Worm (Caenorhabditis elegans) whole organism, late embryonic: ENCODE results near the gene tag-307.

Source experiments
- C08G9.2 ChIP-seq: sonication (generic microtip); optimal IDR thresholded peaks from 2 replicates; lab custom pipeline; 2016; ENCODE audit warnings: mild to moderate bottlenecking, missing genetic modification characterization, moderate library complexity, missing compliant biosample characterization
- F13H6.1 ChIP-seq: sonication (generic microtip); optimal IDR thresholded peaks from 2 replicates; lab custom pipeline; 2016; ENCODE audit warnings: missing genetic modification characterization, missing compliant biosample characterization
- K02D7.2 ChIP-seq: sonication (generic microtip); optimal IDR thresholded peaks from 2 replicates; lab custom pipeline; 2017; ENCODE audit warnings: mild to moderate bottlenecking, missing genetic modification characterization, missing compliant biosample characterization
- T23F11.4 ChIP-seq: fragments of 200-800 bp; sonication (Bioruptor generic); optimal IDR thresholded peaks from 2 replicates; lab custom pipeline; 2018; ENCODE audit warnings: mild to moderate bottlenecking, missing genetic modification characterization, missing compliant biosample characterization
- ahr-1 ChIP-seq: sonication (generic microtip); optimal IDR thresholded peaks from 2 replicates; lab custom pipeline; 2016; ENCODE audit warnings: missing genetic modification characterization, missing compliant biosample characterization
- ceh-24 ChIP-seq: sonication (generic microtip); optimal IDR thresholded peaks from 2 replicates; lab custom pipeline; 2016; ENCODE audit warnings: mild to moderate bottlenecking, missing genetic modification characterization, missing compliant biosample characterization
- ceh-34 ChIP-seq: sonication (generic microtip); optimal IDR thresholded peaks from 2 replicates; lab custom pipeline; 2016; ENCODE audit warnings: mild to moderate bottlenecking, missing genetic modification characterization, missing compliant biosample characterization
- ceh-48 ChIP-seq: sonication (generic microtip); optimal IDR thresholded peaks from 2 replicates; lab custom pipeline; 2016; ENCODE audit warnings: missing genetic modification characterization, inconsistent platforms, missing compliant biosample characterization
- ceh-6 ChIP-seq: fragments of 200-800 bp; sonication (Bioruptor generic); optimal IDR thresholded peaks from 2 replicates; lab custom pipeline; 2018; ENCODE audit warnings: mild to moderate bottlenecking, missing genetic modification characterization, missing compliant biosample characterization
- ceh-9 ChIP-seq: sonication (generic microtip); optimal IDR thresholded peaks from 2 replicates; lab custom pipeline; 2016; ENCODE audit warnings: mild to moderate bottlenecking, missing genetic modification characterization, inconsistent platforms, missing compliant biosample characterization
- che-1 ChIP-seq: sonication (generic microtip); optimal IDR thresholded peaks from 2 replicates; lab custom pipeline; 2016; ENCODE audit warnings: mild to moderate bottlenecking, missing genetic modification characterization, missing compliant biosample characterization
- elt-2 ChIP-seq: sonication (generic microtip); optimal IDR thresholded peaks from 2 replicates; lab custom pipeline; 2016; ENCODE audit warnings: missing genetic modification reagents, missing genetic modification characterization, missing compliant biosample characterization
- fkh-10 ChIP-seq: fragments of 150-350 bp; optimal IDR thresholded peaks from 2 replicates; lab custom pipeline; 2014; ENCODE audit warnings: missing biosample characterization, missing genetic modification reagents, missing genetic modification characterization
- hlh-13 ChIP-seq: fragments of 200-800 bp; sonication (Bioruptor generic); optimal IDR thresholded peaks from 2 replicates; lab custom pipeline; 2018; ENCODE audit warnings: mild to moderate bottlenecking, missing genetic modification characterization, missing compliant biosample characterization
- hlh-15 ChIP-seq: sonication (generic microtip); optimal IDR thresholded peaks from 2 replicates; lab custom pipeline; 2016; ENCODE audit warnings: missing genetic modification characterization, missing compliant biosample characterization
- lim-6 ChIP-seq: sonication (generic microtip); optimal IDR thresholded peaks from 2 replicates; lab custom pipeline; 2016; ENCODE audit warnings: missing genetic modification characterization, missing compliant biosample characterization
- lin-11 ChIP-seq: fragments of 200-800 bp; sonication (Bioruptor generic); optimal IDR thresholded peaks from 2 replicates; lab custom pipeline; 2018; ENCODE audit warnings: mild to moderate bottlenecking, missing genetic modification characterization, missing compliant biosample characterization
- madf-2 ChIP-seq: sonication (generic microtip); optimal IDR thresholded peaks from 2 replicates; lab custom pipeline; 2017; ENCODE audit warnings: missing genetic modification characterization, missing compliant biosample characterization
- nfya-1 ChIP-seq: sonication (generic microtip); optimal IDR thresholded peaks from 2 replicates; lab custom pipeline; 2017; ENCODE audit warnings: missing genetic modification characterization, mild to moderate bottlenecking, missing compliant biosample characterization, antibody characterized with exemption, moderate library complexity
- nhr-11 ChIP-seq: fragments of 150-350 bp; optimal IDR thresholded peaks from 2 replicates; lab custom pipeline; 2014; ENCODE audit warnings: missing biosample characterization, missing genetic modification characterization
- nhr-232 ChIP-seq: sonication (generic microtip); optimal IDR thresholded peaks from 2 replicates; lab custom pipeline; 2016; ENCODE audit warnings: missing genetic modification characterization, missing compliant biosample characterization
- odd-2 ChIP-seq: sonication (generic microtip); optimal IDR thresholded peaks from 2 replicates; lab custom pipeline; 2017; ENCODE audit warnings: antibody characterized with exemption, mild to moderate bottlenecking, missing genetic modification characterization, missing compliant biosample characterization
- pag-3 ChIP-seq: sonication (generic microtip); optimal IDR thresholded peaks from 2 replicates; lab custom pipeline; 2016; ENCODE audit warnings: missing compliant biosample characterization, missing genetic modification characterization, borderline replicate concordance
- pat-9 ChIP-seq: fragments of 200-800 bp; sonication (Bioruptor generic); optimal IDR thresholded peaks from 2 replicates; lab custom pipeline; 2018; ENCODE audit warnings: mild to moderate bottlenecking, missing genetic modification characterization, moderate library complexity, missing compliant biosample characterization
- pax-1 ChIP-seq: fragments of 150-350 bp; optimal IDR thresholded peaks from 2 replicates; lab custom pipeline; 2014; ENCODE audit warnings: missing biosample characterization, missing genetic modification characterization
- pha-4 ChIP-seq: fragments of 150-350 bp; optimal IDR thresholded peaks from 2 replicates; lab custom pipeline; 2018; ENCODE audit warnings: missing biosample characterization, missing genetic modification reagents, missing genetic modification characterization
- pros-1 ChIP-seq: fragments of 150-350 bp; optimal IDR thresholded peaks from 2 replicates; lab custom pipeline; 2014; ENCODE audit warnings: missing biosample characterization, missing genetic modification reagents, missing genetic modification characterization
- ref-2 ChIP-seq: sonication (generic microtip); optimal IDR thresholded peaks from 2 replicates; lab custom pipeline; 2016; ENCODE audit warnings: missing genetic modification characterization, missing compliant biosample characterization
- sdc-2 ChIP-seq: sonication (generic microtip); optimal IDR thresholded peaks from 2 replicates; lab custom pipeline; 2016; ENCODE audit warnings: missing genotype, missing genetic modification characterization, missing compliant biosample characterization
- sox-2 ChIP-seq: fragments of 200-800 bp; sonication (Bioruptor generic); IDR thresholded peaks from 2 replicates; pipeline ENCODE4 v1.3.6; 2022; ENCODE audit warnings: missing genetic modification reagents, missing genetic modification characterization, missing compliant biosample characterization
- tbx-2 ChIP-seq: sonication (generic microtip); optimal IDR thresholded peaks from 2 replicates; lab custom pipeline; 2016; ENCODE audit warnings: missing genetic modification characterization, missing compliant biosample characterization
- tbx-7 ChIP-seq: sonication (generic microtip); optimal IDR thresholded peaks from 2 replicates; lab custom pipeline; 2016; ENCODE audit warnings: missing genotype, missing genetic modification characterization, missing compliant biosample characterization
- ttx-3 ChIP-seq: sonication (generic microtip); optimal IDR thresholded peaks from 2 replicates; lab custom pipeline; 2016; ENCODE audit warnings: missing genetic modification reagents, missing genetic modification characterization, missing compliant biosample characterization
- unc-3 ChIP-seq, 2 experiments: fragments of 200-800 bp in 1 of 2; sonication (Bioruptor generic) in 1 of 2; sonication (generic microtip) in 1 of 2; conservative IDR thresholded peaks in 1 of 2; optimal IDR thresholded peaks in 1 of 2; 2 replicates each; pipeline versions ENCODE4 v1.3.6 to Lab custom; 2016 to 2022; ENCODE audit warnings: missing compliant biosample characterization in 2 of 2, missing genetic modification characterization in 2 of 2, missing genetic modification reagents in 1 of 2
- unc-55 ChIP-seq: sonication (generic microtip); optimal IDR thresholded peaks from 2 replicates; lab custom pipeline; 2017; ENCODE audit warnings: missing biosample characterization, missing genetic modification reagents, missing genetic modification characterization
- unc-86 ChIP-seq: sonication (generic microtip); optimal IDR thresholded peaks from 2 replicates; lab custom pipeline; 2016; ENCODE audit warnings: missing genetic modification characterization, missing compliant biosample characterization
- zip-5 ChIP-seq: sonication (generic microtip); optimal IDR thresholded peaks from 2 replicates; lab custom pipeline; 2016; ENCODE audit warnings: missing genetic modification characterization, missing compliant biosample characterization
- ztf-16 ChIP-seq: sonication (generic microtip); optimal IDR thresholded peaks from 2 replicates; lab custom pipeline; 2017; ENCODE audit warnings: missing genetic modification characterization, missing compliant biosample characterization

The tag-307 gene

DNA sequence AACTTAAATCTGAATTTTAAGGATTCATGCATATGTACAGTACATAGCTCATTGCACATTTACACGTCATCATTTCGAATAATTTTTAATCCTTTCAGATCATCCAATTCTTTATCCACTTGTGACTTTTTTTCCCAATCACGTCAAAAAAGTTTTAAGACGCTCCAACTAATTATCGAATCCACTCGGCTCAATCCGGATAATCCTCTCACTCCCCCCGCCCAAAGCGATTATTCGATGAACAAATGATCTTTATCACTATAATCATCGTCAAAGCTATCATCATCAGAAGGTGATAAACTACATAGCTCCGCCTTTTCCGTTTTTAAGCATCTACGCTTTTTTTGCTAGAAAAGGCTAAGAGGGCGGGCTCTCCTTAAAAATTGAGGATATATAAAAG lies 19.5 kb downstream of the tag-307 start:
- no peak for TF ChIP-seq pag-3 (tag; lab: Kevin White, UChicago)
- TF ChIP-seq lim-6 (tag; lab: Kevin White, UChicago), result no peak
- TF ChIP-seq ztf-16 (tag; lab: Kevin White, UChicago), result no peak
- no peak for TF ChIP-seq unc-55 (GFP tag; lab: Kevin White, UChicago)
- no peak for TF ChIP-seq fkh-10 (GFP tag; lab: Kevin White, UChicago)
- no peak for TF ChIP-seq sox-2 (GFP tag; lab: Robert Waterston, UW)
- no peak for TF ChIP-seq hlh-15 (tag; lab: Kevin White, UChicago)
- no peak for TF ChIP-seq K02D7.2
- no peak for TF ChIP-seq ref-2 (tag; lab: Kevin White, UChicago)
- TF ChIP-seq pros-1 (tag; lab: Kevin White, UChicago), result no peak
- no peak for TF ChIP-seq ceh-6
- no peak for TF ChIP-seq F13H6.1 (tag; lab: Kevin White, UChicago)
- no peak for TF ChIP-seq unc-3 (GFP tag; conservative IDR thresholded peaks at IDR 0.05; lab: Robert Waterston, UW)
- TF ChIP-seq unc-3 (tag; optimal IDR thresholded peaks at IDR 0.05; lab: Kevin White, UChicago), result no peak
- no peak for TF ChIP-seq lin-11 (tag; lab: Kevin White, UChicago)
- TF ChIP-seq che-1 (tag; lab: Kevin White, UChicago), result no peak
- TF ChIP-seq nfya-1 (tag; lab: Kevin White, UChicago), result no peak
- no peak for TF ChIP-seq pat-9 (tag; lab: Kevin White, UChicago)
- no peak for TF ChIP-seq tbx-7 (tag; lab: Kevin White, UChicago)
- TF ChIP-seq C08G9.2, result no peak
- no peak for TF ChIP-seq ceh-48
- TF ChIP-seq, all 69 proteins: peak for 0

DNA sequence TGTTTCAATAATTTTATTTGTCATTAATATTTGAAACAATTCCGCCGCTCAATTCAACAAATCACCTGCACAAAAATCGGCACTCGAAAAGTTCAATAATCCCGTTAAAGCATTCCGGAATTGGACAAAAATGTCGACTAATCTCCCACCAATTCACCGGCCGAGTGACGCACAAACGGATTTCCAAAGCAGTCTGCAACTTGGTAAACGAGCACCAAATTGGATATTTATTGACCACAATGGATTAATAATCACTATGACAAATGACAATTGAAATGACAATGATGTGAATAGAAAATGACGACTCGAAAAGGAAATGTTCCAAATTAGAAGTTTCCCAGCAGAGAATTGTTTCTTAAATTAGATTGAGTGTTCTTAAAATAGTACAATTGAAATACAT lies 21.4 kb downstream of the tag-307 start:
- TF ChIP-seq zip-5 (tag; lab: Kevin White, UChicago), result no peak
- TF ChIP-seq odd-2 (tag; lab: Kevin White, UChicago), result no peak
- TF ChIP-seq ttx-3 (tag; lab: Kevin White, UChicago), result no peak
- TF ChIP-seq nfya-1 (tag; lab: Kevin White, UChicago), result no peak
- TF ChIP-seq pha-4 (tag; lab: Kevin White, UChicago), result no peak
- no peak for TF ChIP-seq T23F11.4 (GFP tag; lab: Kevin White, UChicago)
- TF ChIP-seq madf-2 (tag; lab: Kevin White, UChicago), result no peak
- TF ChIP-seq sox-2 (GFP tag; lab: Robert Waterston, UW), result no peak
- TF ChIP-seq elt-2 (tag; lab: Kevin White, UChicago), result no peak
- TF ChIP-seq unc-86, result no peak
- no peak for TF ChIP-seq pax-1
- TF ChIP-seq F13H6.1 (tag; lab: Kevin White, UChicago), result no peak
- TF ChIP-seq ceh-6, result no peak
- no peak for TF ChIP-seq ceh-9 (tag; lab: Kevin White, UChicago)
- no peak for TF ChIP-seq nhr-232 (tag; lab: Kevin White, UChicago)
- TF ChIP-seq hlh-13 (GFP tag; lab: Kevin White, UChicago), result no peak
- no peak for TF ChIP-seq ceh-34 (tag; lab: Kevin White, UChicago)
- no peak for TF ChIP-seq sdc-2
- no peak for TF ChIP-seq ceh-24

DNA sequence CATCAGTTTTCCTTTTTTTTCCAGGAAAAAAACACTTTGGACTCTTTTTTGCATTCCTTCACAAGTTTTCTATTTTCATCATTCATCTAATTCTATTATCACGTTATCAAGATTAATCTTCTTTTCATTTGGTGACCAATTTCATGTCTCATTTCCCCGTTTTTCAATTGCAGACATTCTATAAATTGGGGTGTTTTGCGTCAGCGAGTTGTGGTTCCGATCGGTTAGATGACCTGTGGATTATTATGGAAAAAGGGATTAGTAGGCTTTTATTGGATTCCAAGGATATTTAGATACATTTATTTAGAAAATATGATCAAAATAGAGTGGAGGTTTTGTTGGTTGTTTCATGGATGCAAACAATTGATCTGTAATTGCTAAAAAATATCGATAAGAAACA lies 22.2 kb downstream of the tag-307 start:
- no peak for TF ChIP-seq K02D7.2
- no peak for TF ChIP-seq nhr-11 (tag; lab: Kevin White, UChicago)
- TF ChIP-seq ahr-1 (tag; lab: Kevin White, UChicago), result no peak
- TF ChIP-seq ttx-3 (tag; lab: Kevin White, UChicago), result no peak
- TF ChIP-seq unc-3 (GFP tag; conservative IDR thresholded peaks at IDR 0.05; lab: Robert Waterston, UW), result no peak
- no peak for TF ChIP-seq unc-3 (tag; optimal IDR thresholded peaks at IDR 0.05; lab: Kevin White, UChicago)
- TF ChIP-seq tbx-2 (tag; lab: Kevin White, UChicago), result no peak
- TF ChIP-seq odd-2 (tag; lab: Kevin White, UChicago), result no peak
- no peak for TF ChIP-seq che-1 (tag; lab: Kevin White, UChicago)
- TF ChIP-seq F13H6.1 (tag; lab: Kevin White, UChicago), result no peak
